Worm (Caenorhabditis elegans) whole organism, L4 larva: ENCODE measurements around the gene sre-6.

Experiments used
- ceh-82 ChIP-seq: sonication (generic microtip); optimal IDR thresholded peaks from 2 replicates; lab custom pipeline; 2017; ENCODE audit warnings: missing biosample characterization, missing genetic modification characterization
- ces-1 ChIP-seq: fragments of 150-350 bp; sonication (generic microtip); optimal IDR thresholded peaks from 4 replicates; lab custom pipeline; 2014; ENCODE audit warnings: missing biosample characterization, missing genetic modification reagents, missing genetic modification characterization
- daf-19 ChIP-seq: fragments of 200-800 bp; sonication (Bioruptor generic); conservative IDR thresholded peaks from 2 replicates; pipeline ENCODE4 v1.3.6; 2022; ENCODE audit warnings: missing genetic modification characterization, missing compliant biosample characterization
- lin-15B ChIP-seq: fragments of 150-350 bp; sonication (generic microtip); optimal IDR thresholded peaks from 3 replicates; lab custom pipeline; 2014; ENCODE audit warnings: missing biosample characterization, missing genetic modification characterization
- nhr-11 ChIP-seq: fragments of 150-350 bp; optimal IDR thresholded peaks from 2 replicates; lab custom pipeline; 2014; ENCODE audit warnings: missing biosample characterization, missing genetic modification characterization
- skn-1 ChIP-seq: fragments of 150-350 bp; optimal IDR thresholded peaks from 2 replicates; lab custom pipeline; 2014; ENCODE audit warnings: missing biosample characterization, missing genetic modification characterization
- snpc-4 ChIP-seq: fragments of 150-350 bp; optimal IDR thresholded peaks from 2 replicates; lab custom pipeline; 2014; ENCODE audit warnings: missing biosample characterization, missing genetic modification characterization
- unc-130 ChIP-seq: sonication (generic microtip); optimal IDR thresholded peaks from 2 replicates; lab custom pipeline; 2016; ENCODE audit warnings: missing genetic modification reagents, missing genetic modification characterization, missing compliant biosample characterization
- ztf-7 ChIP-seq: fragments of 150-350 bp; optimal IDR thresholded peaks from 2 replicates; lab custom pipeline; 2014; ENCODE audit warnings: missing biosample characterization, missing genetic modification characterization

DNA sequence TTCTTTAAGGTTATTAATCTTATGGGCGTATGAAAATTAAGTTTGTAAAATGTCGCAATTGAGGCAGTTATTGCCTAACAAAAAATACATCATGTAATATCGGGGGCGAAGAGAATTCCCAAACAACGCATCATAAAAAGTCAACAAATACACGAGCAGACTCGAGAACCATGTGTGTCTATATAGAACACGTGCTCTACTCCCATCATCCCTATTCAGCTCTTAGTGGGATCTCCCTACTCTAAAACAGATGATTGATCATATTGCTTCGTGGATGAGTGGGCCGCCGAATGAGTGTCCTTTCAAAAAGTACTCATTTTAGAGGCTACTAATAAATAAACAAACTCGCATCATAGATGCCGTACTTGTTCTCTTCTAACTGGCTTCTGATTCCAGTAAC lies 38.1 kb downstream of the sre-6 start:
- TF ChIP-seq nhr-11 (tag; lab: Kevin White, UChicago) (no peak), unc-130 (no peak), snpc-4 (tag; lab: Kevin White, UChicago) (no peak), ztf-7 (tag; lab: Kevin White, UChicago) (no peak), skn-1 (tag; lab: Kevin White, UChicago) (no peak), lin-15B (tag; lab: Kevin White, UChicago) (no peak), daf-19 (GFP tag; lab: Robert Waterston, UW) (no peak), ceh-82 (tag; lab: Kevin White, UChicago) (no peak), ces-1 (no peak)
